Fruit fly (Drosophila melanogaster) whole organism, prepupa: ENCODE measurements around the gene CG14174.

Experiments used
- Blimp-1 ChIP-seq: fragments of 200-800 bp; sonication (Bioruptor generic); optimal IDR thresholded peaks from 3 replicates; lab custom pipeline; 2017; ENCODE audit warnings: missing biosample characterization, missing genetic modification characterization, mild to moderate bottlenecking, moderate library complexity, missing genetic modification reagents
- CG10631 ChIP-seq: fragments of 200-800 bp; sonication (Bioruptor generic); optimal IDR thresholded peaks from 2 replicates; lab custom pipeline; 2016; ENCODE audit warnings: missing biosample characterization, missing genetic modification characterization
- CG1621 ChIP-seq: fragments of 200-800 bp; sonication (Bioruptor generic); optimal IDR thresholded peaks from 3 replicates; lab custom pipeline; 2018; ENCODE audit warnings: missing biosample characterization, mild to moderate bottlenecking, missing genetic modification characterization
- CG16779 ChIP-seq: fragments of 200-800 bp; sonication (Bioruptor generic); optimal IDR thresholded peaks from 3 replicates; lab custom pipeline; 2017; ENCODE audit warnings: missing biosample characterization, mild to moderate bottlenecking, missing genetic modification characterization
- CG6792 ChIP-seq: fragments of 200-800 bp; sonication (Bioruptor generic); optimal IDR thresholded peaks from 3 replicates; lab custom pipeline; 2016; ENCODE audit warnings: missing biosample characterization, missing genetic modification characterization
- Eip75B ChIP-seq: fragments of 200-800 bp; sonication (Bioruptor generic); optimal IDR thresholded peaks from 3 replicates; lab custom pipeline; 2016; ENCODE audit warnings: missing biosample characterization, missing genetic modification characterization
- Eip93F ChIP-seq: fragments of 200-800 bp; sonication (Bioruptor generic); optimal IDR thresholded peaks from 2 replicates; lab custom pipeline; 2016; ENCODE audit warnings: missing biosample characterization, mild to moderate bottlenecking, missing genetic modification characterization
- Hr4 ChIP-seq: fragments of 200-800 bp; sonication (Bioruptor generic); optimal IDR thresholded peaks from 3 replicates; lab custom pipeline; 2016; ENCODE audit warnings: missing biosample characterization, missing genetic modification characterization
- eg ChIP-seq: fragments of 200-800 bp; sonication (Bioruptor generic); IDR thresholded peaks from 3 replicates; pipeline ENCODE4 v1.3.6; 2022; ENCODE audit warnings: missing biosample characterization, missing genetic modification characterization
- fd85E ChIP-seq: fragments of 200-800 bp; sonication (Bioruptor generic); optimal IDR thresholded peaks from 3 replicates; lab custom pipeline; 2016; ENCODE audit warnings: missing biosample characterization, missing genetic modification characterization
- net ChIP-seq: fragments of 200-800 bp; sonication (Bioruptor generic); optimal IDR thresholded peaks from 3 replicates; lab custom pipeline; 2016; ENCODE audit warnings: missing biosample characterization, missing genetic modification characterization

dm6 chr3L:9762036-9762597, 43.0 kb downstream of the CG14174 start:
- TF ChIP-seq fd85E (no peak), CG10631 (GFP tag; lab: Kevin White, UChicago) (no peak), Blimp-1 (GFP tag; lab: Kevin White, UChicago) (no peak), Hr4 (GFP tag; lab: Kevin White, UChicago) (no peak), CG16779 (tag; lab: Kevin White, UChicago) (no peak), Eip75B (GFP tag; lab: Kevin White, UChicago) (no peak), net (GFP tag; lab: Kevin White, UChicago) (peak; percentile 44), CG1621 (tag; lab: Kevin White, UChicago) (no peak), CG6792 (no peak), Eip93F (no peak), eg (GFP tag; lab: Robert Waterston, UW) (no peak)
